Worm (Caenorhabditis elegans) whole organism, L1 larva: ENCODE results near the gene K09E2.1.

Source experiments
- ama-1 ChIP-seq: fragments of 150-350 bp; optimal IDR thresholded peaks from 2 replicates; lab custom pipeline; 2014
- nhr-28 ChIP-seq: fragments of 150-350 bp; optimal IDR thresholded peaks from 2 replicates; lab custom pipeline; 2014; ENCODE audit warnings: missing biosample characterization, missing genetic modification characterization
- skn-1 ChIP-seq: fragments of 150-350 bp; optimal IDR thresholded peaks from 2 replicates; lab custom pipeline; 2014; ENCODE audit warnings: missing biosample characterization, missing genetic modification characterization
- sox-4 ChIP-seq: sonication (generic microtip); optimal IDR thresholded peaks from 2 replicates; lab custom pipeline; 2016; ENCODE audit warnings: missing genetic modification characterization, missing compliant biosample characterization
- tbx-2 ChIP-seq: sonication (generic microtip); optimal IDR thresholded peaks from 2 replicates; lab custom pipeline; 2016; ENCODE audit warnings: missing genetic modification characterization, missing compliant biosample characterization

- TF ChIP-seq skn-1 (tag; lab: Kevin White, UChicago), result no peak
- TF ChIP-seq nhr-28 (tag; lab: Kevin White, UChicago), result no peak
- TF ChIP-seq ama-1 (lab: Kevin White, UChicago), result no peak
- no peak for TF ChIP-seq tbx-2
- no peak for TF ChIP-seq sox-4 (tag; lab: Kevin White, UChicago)
These were observed 31.0 kb downstream of the K09E2.1 start for ce11 chrX:8712662-8713061.
